Worm (Caenorhabditis elegans): ENCODE results near the gene F31F7.2.

Gene F31F7.2

ce11 chrV:6278117-6279081 is 7.7 kb downstream of the F31F7.2 start, which contains the start of gene fil-2 (continued):
- TF ChIP-seq isw-1 (GFP tag; IDR thresholded peaks at IDR 0.05), result no peak
- no peak for TF ChIP-seq unc-98 (GFP tag; IDR thresholded peaks at IDR 0.05)
- no peak for TF ChIP-seq fkh-10 (GFP tag; optimal IDR thresholded peaks at IDR 0.05)
- TF ChIP-seq ama-1 (optimal IDR thresholded peaks at IDR 0.05), result peak; percentile 84
- TF ChIP-seq hpl-2 (GFP tag; optimal IDR thresholded peaks at IDR 0.05), result no peak
- TF ChIP-seq egl-13 (tag; optimal IDR thresholded peaks at IDR 0.05), result no peak
- no peak for TF ChIP-seq rnt-1 (tag; optimal IDR thresholded peaks at IDR 0.05)
- no peak for TF ChIP-seq pax-3 (tag; optimal IDR thresholded peaks at IDR 0.05)
- no peak for TF ChIP-seq pqm-1 (tag; optimal IDR thresholded peaks at IDR 0.05)

ce11 chrV:6280067-6280466 is 9.4 kb downstream of the F31F7.2 start:
- TF ChIP-seq vab-15 (tag; optimal IDR thresholded peaks at IDR 0.05), result no peak
- no peak for TF ChIP-seq efl-1 (optimal IDR thresholded peaks at IDR 0.05)
- no peak for TF ChIP-seq efl-1 (GFP tag; optimal IDR thresholded peaks at IDR 0.05 in 1 of 2)
- peak; percentile 64 for TF ChIP-seq elt-2 (tag; optimal IDR thresholded peaks at IDR 0.05)

DNA sequence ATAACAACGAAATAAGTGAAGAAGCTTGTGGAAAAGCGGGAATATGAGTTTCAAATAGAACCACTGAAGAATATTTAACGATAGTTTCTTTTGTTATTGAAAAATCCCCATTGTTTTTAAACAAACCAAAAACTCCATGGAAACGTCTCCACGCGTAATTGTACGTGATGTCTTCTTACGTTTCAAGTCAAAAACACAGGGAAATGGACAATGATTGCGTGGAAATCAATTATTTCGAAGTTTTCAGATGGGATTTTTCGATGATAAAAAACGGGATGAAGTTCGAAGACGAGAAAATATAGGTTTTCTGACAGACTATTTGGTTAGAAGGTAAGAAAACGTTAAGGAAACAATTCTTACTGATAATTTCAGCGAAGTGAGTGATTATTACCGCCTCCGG is 10.5 kb downstream of the F31F7.2 start, which contains the start of the genes K12B6.4 and spe-49:
K12B6.4 (minus strand) TSS at position 101 of the 400 bp plus-strand sequence.
spe-49 (plus strand) TSS at position 185 of the 400 bp plus-strand sequence.
- TF ChIP-seq nhr-19 (GFP tag; conservative IDR thresholded peaks at IDR 0.05) (no peak), elt-3 (tag; optimal IDR thresholded peaks at IDR 0.05) (no peak), zag-1 (tag; optimal IDR thresholded peaks at IDR 0.05) (no peak), nhr-77 (tag; optimal IDR thresholded peaks at IDR 0.05) (no peak), blmp-1 (tag; optimal IDR thresholded peaks at IDR 0.05) (no peak), efl-1 (optimal IDR thresholded peaks at IDR 0.05) (no peak), efl-1 (GFP tag; optimal IDR thresholded peaks at IDR 0.05 in 1 of 2) (no peak), egl-27 (tag; optimal IDR thresholded peaks at IDR 0.05) (no peak), ceh-90 (tag; optimal IDR thresholded peaks at IDR 0.05) (no peak), ceh-88 (GFP tag; IDR thresholded peaks at IDR 0.05) (no peak), C04F5.9 (tag; optimal IDR thresholded peaks at IDR 0.05) (no peak), nhr-28 (tag; optimal IDR thresholded peaks at IDR 0.05) (no peak), nhr-20 (tag; optimal IDR thresholded peaks at IDR 0.05) (no peak)

- no peak for TF ChIP-seq ztf-11 (tag; optimal IDR thresholded peaks at IDR 0.05)
- no peak for TF ChIP-seq lir-3 (tag; optimal IDR thresholded peaks at IDR 0.05; ENCODE audit: poor library complexity)
- no peak for TF ChIP-seq jun-1 (tag; optimal IDR thresholded peaks at IDR 0.05)
- TF ChIP-seq nhr-12 (tag; optimal IDR thresholded peaks at IDR 0.05), result no peak
- TF ChIP-seq isw-1 (GFP tag; IDR thresholded peaks at IDR 0.05), result no peak
- no peak for TF ChIP-seq ama-1 (optimal IDR thresholded peaks at IDR 0.05)
- no peak for TF ChIP-seq unc-62 (GFP tag; optimal IDR thresholded peaks at IDR 0.05)
- no peak for TF ChIP-seq mep-1 (tag; optimal IDR thresholded peaks at IDR 0.05)
- TF ChIP-seq nhr-77 (tag; optimal IDR thresholded peaks at IDR 0.05), result no peak
Measured at ce11 chrV:6286343-6286742, 15.7 kb downstream of the F31F7.2 start, which contains the start of gene srn-1. TSS of gene srn-1 (minus strand) at chrV:6286443.

DNA sequence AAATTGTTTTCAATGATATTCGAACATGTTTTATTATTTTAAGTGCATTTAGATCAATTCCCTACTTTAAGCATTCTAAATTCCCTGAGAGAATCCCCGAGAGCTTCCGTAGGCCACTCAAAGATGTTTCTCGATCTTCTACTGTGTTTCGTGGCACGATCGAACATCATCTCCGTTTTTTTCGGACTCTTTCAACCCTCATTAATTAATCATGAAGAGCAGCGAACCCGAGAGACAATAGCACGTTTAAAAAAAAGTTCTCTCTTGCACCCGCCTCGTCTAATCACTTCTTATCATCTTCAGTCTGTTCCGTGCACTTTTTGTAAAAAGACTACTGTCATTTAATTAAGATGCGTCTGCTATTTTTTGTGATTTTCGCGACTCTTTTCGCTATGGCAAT is 18.0 kb downstream of the F31F7.2 start, which contains the start of gene K12B6.11:
K12B6.11 (plus strand) TSS at position 301 of the 400 bp plus-strand sequence.
- TF ChIP-seq vab-15 (tag; optimal IDR thresholded peaks at IDR 0.05) (no peak), C04F5.9 (tag; optimal IDR thresholded peaks at IDR 0.05) (no peak), nhr-12 (tag; optimal IDR thresholded peaks at IDR 0.05) (no peak), zag-1 (tag; optimal IDR thresholded peaks at IDR 0.05) (no peak), pqm-1 (tag; optimal IDR thresholded peaks at IDR 0.05) (no peak), lin-14 (GFP tag; optimal IDR thresholded peaks at IDR 0.05) (no peak), lin-13 (GFP tag; optimal IDR thresholded peaks at IDR 0.05) (no peak), C16A3.4 (tag; optimal IDR thresholded peaks at IDR 0.05) (no peak), elt-2 (tag; optimal IDR thresholded peaks at IDR 0.05) (no peak), unc-62 (GFP tag; optimal IDR thresholded peaks at IDR 0.05) (no peak)

Measured in whole organism, L1 larva.